Worm (Caenorhabditis elegans) whole organism, L1 larva: ENCODE measurements around the gene fbxa-141.
"Not testable (repeated sequence)": the region's sequence is repeated elsewhere in the genome, so short reads cannot be mapped to it uniquely, and the experiment has no call there.

Experiments used
- C16A3.4 ChIP-seq: fragments of 150-350 bp; optimal IDR thresholded peaks from 2 replicates; lab custom pipeline; 2014; ENCODE audit warnings: missing biosample characterization, missing genetic modification characterization
- aha-1 ChIP-seq: fragments of 150-350 bp; optimal IDR thresholded peaks from 2 replicates; lab custom pipeline; 2014; ENCODE audit warnings: missing biosample characterization, missing genetic modification characterization
- alr-1 ChIP-seq: fragments of 200-800 bp; sonication (Bioruptor generic); optimal IDR thresholded peaks from 2 replicates; lab custom pipeline; 2018; ENCODE audit warnings: borderline replicate concordance, mild to moderate bottlenecking, missing genetic modification characterization, missing compliant biosample characterization
- aly-2 ChIP-seq: fragments of 150-350 bp; optimal IDR thresholded peaks from 2 replicates; lab custom pipeline; 2014; ENCODE audit warnings: missing biosample characterization, missing genetic modification characterization
- blmp-1 ChIP-seq: fragments of 150-350 bp; optimal IDR thresholded peaks from 2 replicates; lab custom pipeline; 2014; ENCODE audit warnings: missing biosample characterization, missing genetic modification characterization
- ceh-8 ChIP-seq: fragments of 200-800 bp; sonication (Bioruptor generic); optimal IDR thresholded peaks from 2 replicates; lab custom pipeline; 2018; ENCODE audit warnings: mild to moderate bottlenecking, missing genetic modification characterization, moderate library complexity, missing compliant biosample characterization
- ces-1 ChIP-seq: fragments of 150-350 bp; optimal IDR thresholded peaks from 2 replicates; lab custom pipeline; 2014; ENCODE audit warnings: missing biosample characterization, missing genetic modification reagents, missing genetic modification characterization
- dsc-1 ChIP-seq: sonication (generic microtip); optimal IDR thresholded peaks from 2 replicates; lab custom pipeline; 2016; ENCODE audit warnings: mild to moderate bottlenecking, missing genetic modification characterization, missing compliant biosample characterization
- efl-1 ChIP-seq, 4 experiments: fragments of 150-350 bp; optimal IDR thresholded peaks in 3 of 4; peaks in 1 of 4; 1 replicate in 1 of 4; 2 replicates in 3 of 4; lab custom pipeline; 2014; ENCODE audit warnings: missing biosample characterization in 2 of 4, missing genetic modification characterization in 2 of 4, missing genetic modification reagents in 2 of 4
- efl-3 ChIP-seq: fragments of 200-800 bp; sonication (Bioruptor generic); optimal IDR thresholded peaks from 2 replicates; lab custom pipeline; 2018; ENCODE audit warnings: mild to moderate bottlenecking, missing genetic modification characterization, missing compliant biosample characterization
- egl-27 ChIP-seq, 2 experiments: fragments of 150-350 bp in 1 of 2; sonication (generic microtip); optimal IDR thresholded peaks; 3 replicates each; lab custom pipeline; 2017 to 2018; ENCODE audit warnings: missing biosample characterization in 2 of 2, missing genetic modification characterization in 2 of 2, missing genetic modification reagents in 2 of 2
- elt-2 ChIP-seq: sonication (generic microtip); optimal IDR thresholded peaks from 2 replicates; lab custom pipeline; 2016; ENCODE audit warnings: missing genetic modification characterization, mild to moderate bottlenecking, inconsistent platforms, missing compliant biosample characterization, missing genetic modification reagents
- elt-3 ChIP-seq, 6 experiments: fragments of 150-350 bp in 1 of 6; sonication (generic microtip); optimal IDR thresholded peaks; 2 replicates each; lab custom pipeline; 2017 to 2018; ENCODE audit warnings: missing biosample characterization in 6 of 6, missing genetic modification characterization in 6 of 6, inconsistent platforms in 1 of 6
- ets-5 ChIP-seq: fragments of 200-800 bp; sonication (Bioruptor generic); IDR thresholded peaks from 2 replicates; pipeline ENCODE4 v1.3.6; 2022; ENCODE audit warnings: missing genetic modification characterization, missing compliant biosample characterization
- fkh-10 ChIP-seq: sonication (generic microtip); optimal IDR thresholded peaks from 2 replicates; lab custom pipeline; 2017; ENCODE audit warnings: missing biosample characterization, missing genetic modification reagents, missing genetic modification characterization
- fkh-8 ChIP-seq: sonication (generic microtip); optimal IDR thresholded peaks from 2 replicates; lab custom pipeline; 2016; ENCODE audit warnings: mild to moderate bottlenecking, missing genetic modification characterization, missing compliant biosample characterization
- hlh-4 ChIP-seq: sonication (generic microtip); optimal IDR thresholded peaks from 2 replicates; lab custom pipeline; 2016; ENCODE audit warnings: mild to moderate bottlenecking, missing genetic modification characterization, missing compliant biosample characterization
- hpl-2 ChIP-seq: fragments of 150-350 bp; optimal IDR thresholded peaks from 2 replicates; lab custom pipeline; 2014; ENCODE audit warnings: missing biosample characterization, missing genetic modification reagents, missing genetic modification characterization
- irx-1 ChIP-seq: sonication (generic microtip); optimal IDR thresholded peaks from 2 replicates; lab custom pipeline; 2016; ENCODE audit warnings: missing genetic modification characterization, missing compliant biosample characterization
- jun-1 ChIP-seq: fragments of 150-350 bp; optimal IDR thresholded peaks from 2 replicates; lab custom pipeline; 2014; ENCODE audit warnings: missing biosample characterization, missing genetic modification reagents, missing genetic modification characterization
- lin-15B ChIP-seq: fragments of 150-350 bp; sonication (generic microtip); optimal IDR thresholded peaks from 3 replicates; lab custom pipeline; 2014; ENCODE audit warnings: missing biosample characterization, missing genetic modification characterization
- lin-35 ChIP-seq, 2 experiments: fragments of 150-350 bp; optimal IDR thresholded peaks; 2 replicates each; lab custom pipeline; 2014; ENCODE audit warnings: missing biosample characterization in 2 of 2, missing genetic modification characterization in 2 of 2, missing genetic modification reagents in 2 of 2
- lin-39 ChIP-seq: fragments of 150-350 bp; optimal IDR thresholded peaks from 2 replicates; lab custom pipeline; 2014; ENCODE audit warnings: missing biosample characterization, missing genetic modification reagents, missing genetic modification characterization
- lir-3 ChIP-seq: sonication (generic microtip); optimal IDR thresholded peaks from 2 replicates; lab custom pipeline; 2016; ENCODE audit warnings: mild to moderate bottlenecking, missing genetic modification characterization, moderate library complexity, missing compliant biosample characterization; ENCODE audit not compliant: poor library complexity
- lsy-2 ChIP-seq, 2 experiments: fragments of 150-350 bp; optimal IDR thresholded peaks; 2 replicates each; lab custom pipeline; 2014; ENCODE audit warnings: missing biosample characterization in 2 of 2, missing genetic modification characterization in 2 of 2
- mab-9 ChIP-seq: fragments of 200-800 bp; sonication (Bioruptor generic); IDR thresholded peaks from 2 replicates; pipeline ENCODE4 v1.3.6; 2022; ENCODE audit warnings: missing genetic modification reagents, missing genetic modification characterization, missing compliant biosample characterization
- mdl-1 ChIP-seq, 2 experiments: fragments of 150-350 bp; optimal IDR thresholded peaks; 2 replicates each; lab custom pipeline; 2014 to 2017; ENCODE audit warnings: missing biosample characterization in 2 of 2, missing genetic modification characterization in 2 of 2, inconsistent platforms in 1 of 2
- mef-2 ChIP-seq: fragments of 150-350 bp; optimal IDR thresholded peaks from 2 replicates; lab custom pipeline; 2014; ENCODE audit warnings: missing biosample characterization, missing genetic modification characterization
- nhr-20 ChIP-seq: sonication (generic microtip); optimal IDR thresholded peaks from 2 replicates; lab custom pipeline; 2016; ENCODE audit warnings: mild to moderate bottlenecking, missing genetic modification characterization, missing compliant biosample characterization
- nhr-237 ChIP-seq: fragments of 150-350 bp; optimal IDR thresholded peaks from 2 replicates; lab custom pipeline; 2014; ENCODE audit warnings: missing biosample characterization, missing genetic modification characterization
- nhr-76 ChIP-seq: sonication (generic microtip); optimal IDR thresholded peaks from 2 replicates; lab custom pipeline; 2017; ENCODE audit warnings: missing biosample characterization, missing genetic modification characterization
- nhr-84 ChIP-seq: sonication (generic microtip); optimal IDR thresholded peaks from 2 replicates; lab custom pipeline; 2017; ENCODE audit warnings: missing biosample characterization, missing genetic modification characterization
- nhr-85 ChIP-seq: sonication (generic microtip); peaks from one replicate; lab custom pipeline; 2016; ENCODE audit warnings: missing genetic modification characterization, inconsistent platforms, missing compliant biosample characterization
- nhr-90 ChIP-seq: sonication (generic microtip); optimal IDR thresholded peaks from 2 replicates; lab custom pipeline; 2016; ENCODE audit warnings: mild to moderate bottlenecking, missing genetic modification characterization, missing compliant biosample characterization; ENCODE audit not compliant: poor library complexity
- pax-3 ChIP-seq: fragments of 200-800 bp; sonication (Bioruptor generic); optimal IDR thresholded peaks from 2 replicates; lab custom pipeline; 2018; ENCODE audit warnings: mild to moderate bottlenecking, missing genetic modification characterization, moderate library complexity, missing compliant biosample characterization
- rnt-1 ChIP-seq: sonication (generic microtip); optimal IDR thresholded peaks from 2 replicates; lab custom pipeline; 2016; ENCODE audit warnings: mild to moderate bottlenecking, missing genetic modification characterization, moderate library complexity, missing compliant biosample characterization
- snpc-4 ChIP-seq: fragments of 150-350 bp; optimal IDR thresholded peaks from 2 replicates; lab custom pipeline; 2014; ENCODE audit warnings: missing biosample characterization, missing genetic modification characterization
- sup-37 ChIP-seq: fragments of 200-800 bp; sonication (Bioruptor generic); optimal IDR thresholded peaks from 2 replicates; lab custom pipeline; 2018; ENCODE audit warnings: mild to moderate bottlenecking, missing genetic modification characterization, missing compliant biosample characterization
- tbx-2 ChIP-seq: sonication (generic microtip); optimal IDR thresholded peaks from 2 replicates; lab custom pipeline; 2016; ENCODE audit warnings: missing genetic modification characterization, missing compliant biosample characterization
- unc-98 ChIP-seq: fragments of 200-800 bp; sonication (Bioruptor generic); IDR thresholded peaks from 2 replicates; pipeline ENCODE4 v1.3.6; 2022; ENCODE audit warnings: missing genetic modification characterization, missing compliant biosample characterization
- zag-1 ChIP-seq: fragments of 150-350 bp; optimal IDR thresholded peaks from 2 replicates; lab custom pipeline; 2014; ENCODE audit warnings: missing biosample characterization, missing genetic modification characterization
- ztf-4 ChIP-seq: fragments of 150-350 bp; optimal IDR thresholded peaks from 2 replicates; lab custom pipeline; 2014; ENCODE audit warnings: missing biosample characterization, missing genetic modification characterization

fbxa-141 gene

ce11 chrX:14530107-14530506 lies 17.4 kb upstream of the fbxa-141 start, which contains the start of gene nspc-20:
nspc-20 (minus strand) TSS chrX:14530207.
- no peak for TF ChIP-seq nhr-20 (tag; lab: Kevin White, UChicago)
- no peak for TF ChIP-seq nhr-237 (tag; lab: Kevin White, UChicago)
- no peak for TF ChIP-seq hpl-2 (GFP tag; lab: Kevin White, UChicago)
- no peak for TF ChIP-seq tbx-2 (tag; lab: Kevin White, UChicago)
- TF ChIP-seq fkh-10: no peak
- TF ChIP-seq unc-98 (GFP tag; lab: Robert Waterston, UW): no peak
- TF ChIP-seq lin-39 (tag; lab: Kevin White, UChicago): no peak
- TF ChIP-seq alr-1 (tag; lab: Kevin White, UChicago): no peak
- TF ChIP-seq rnt-1 (tag; lab: Kevin White, UChicago): no peak
- TF ChIP-seq hlh-4 (tag; lab: Kevin White, UChicago): no peak
- no peak for TF ChIP-seq zag-1 (tag; lab: Kevin White, UChicago)
- no peak for TF ChIP-seq elt-3 (tag; optimal IDR thresholded peaks at IDR 0.05; lab: Kevin White, UChicago)
- TF ChIP-seq C16A3.4 (tag; lab: Kevin White, UChicago): no peak
- TF ChIP-seq efl-3: no peak
- TF ChIP-seq ceh-8 (GFP tag; lab: Kevin White, UChicago): no peak
- TF ChIP-seq elt-2 (tag; lab: Kevin White, UChicago): no peak
- TF ChIP-seq ets-5 (GFP tag; lab: Robert Waterston, UW): no peak
- TF ChIP-seq lin-35 (GFP tag; optimal IDR thresholded peaks at IDR 0.05; lab: Kevin White, UChicago): no peak
- no peak for TF ChIP-seq jun-1 (tag; lab: Kevin White, UChicago)

DNA sequence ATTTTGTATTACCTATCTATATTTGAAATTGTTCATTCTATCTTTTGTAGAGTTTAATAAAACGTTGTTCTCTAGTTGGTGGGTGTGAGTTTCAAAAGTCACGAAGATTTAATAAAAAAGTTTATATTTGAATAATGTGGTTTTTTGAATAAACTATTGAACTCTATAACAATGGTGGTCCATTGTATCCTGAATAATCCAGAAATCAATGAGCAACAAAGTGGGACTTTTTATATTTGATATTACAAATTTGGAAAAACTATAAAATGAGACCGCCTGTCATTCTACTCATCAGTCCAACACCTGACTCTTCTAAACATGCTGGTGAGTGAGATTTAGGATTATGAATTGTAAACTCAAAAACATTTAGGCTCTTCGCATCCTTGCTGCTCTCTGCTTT lies 15.7 kb upstream of the fbxa-141 start, which contains the start of gene nspc-19:
Gene nspc-19 (plus strand): TSS at position 301 of the 400 bp plus-strand sequence.
- TF ChIP-seq lsy-2 (tag; optimal IDR thresholded peaks at IDR 0.05; lab: Kevin White, UChicago); egl-27 (tag; optimal IDR thresholded peaks at IDR 0.05; lab: Kevin White, UChicago); snpc-4 (tag; lab: Kevin White, UChicago): not testable (repeated sequence)

DNA sequence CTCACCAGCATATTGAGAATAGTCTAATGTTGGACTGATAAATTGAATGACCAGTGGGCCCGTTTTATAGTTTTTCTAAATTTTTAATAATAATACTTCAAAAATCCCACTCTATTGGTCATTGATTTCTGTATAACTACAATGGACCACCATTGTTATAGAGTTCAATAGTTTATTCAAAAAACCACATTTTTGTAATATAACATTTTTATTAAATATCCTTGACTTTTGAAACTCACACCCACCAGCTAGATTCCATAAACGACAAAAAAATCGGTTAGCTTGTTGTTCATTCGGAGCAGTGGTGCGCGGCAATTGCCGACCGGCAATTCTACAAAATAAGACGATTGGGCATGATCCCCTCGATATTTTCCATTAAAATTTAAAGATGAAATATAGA lies 14.8 kb upstream of the fbxa-141 start, which contains the start of gene nspc-18:
Gene nspc-18 (minus strand): TSS at position 101 of the 400 bp plus-strand sequence.
- no peak for TF ChIP-seq irx-1
- TF ChIP-seq efl-1 (optimal IDR thresholded peaks at IDR 0.05; lab: Kevin White, UChicago): no peak
- TF ChIP-seq efl-1 (GFP tag; optimal IDR thresholded peaks at IDR 0.05 in 1 of 2; lab: Kevin White, UChicago): peak in 1 of 2 experiments; percentile 1
- TF ChIP-seq blmp-1: no peak
- no peak for TF ChIP-seq lir-3 (tag; lab: Kevin White, UChicago)
- no peak for TF ChIP-seq nhr-85 (tag; lab: Kevin White, UChicago)

- TF ChIP-seq mdl-1 (tag; optimal IDR thresholded peaks at IDR 0.05; lab: Kevin White, UChicago): peak in 1 of 2 experiments; percentile 95
- TF ChIP-seq mab-9 (GFP tag; lab: Robert Waterston, UW): peak; percentile 97
- peak; percentile 95 for TF ChIP-seq ces-1 (GFP tag; lab: Kevin White, UChicago)
- peak; percentile 94 for TF ChIP-seq pax-3 (tag; lab: Kevin White, UChicago)
- peak; percentile 96 for TF ChIP-seq fkh-8 (tag; lab: Kevin White, UChicago)
- TF ChIP-seq lir-3 (tag; lab: Kevin White, UChicago): peak; percentile 91
- TF ChIP-seq sup-37 (GFP tag; lab: Kevin White, UChicago): peak; percentile 93
- TF ChIP-seq mef-2: peak; percentile 90
- peak; percentile 99 for TF ChIP-seq C16A3.4 (tag; lab: Kevin White, UChicago)
- TF ChIP-seq nhr-90 (tag; lab: Kevin White, UChicago): peak; percentile 100
- TF ChIP-seq jun-1 (tag; lab: Kevin White, UChicago): peak; percentile 100
- peak; percentile 100 for TF ChIP-seq dsc-1 (tag; lab: Kevin White, UChicago)
- TF ChIP-seq ztf-4 (tag; lab: Kevin White, UChicago): peak; percentile 99
- peak; percentile 95 for TF ChIP-seq aly-2 (tag; lab: Kevin White, UChicago)
- no peak for TF ChIP-seq ets-5 (GFP tag; lab: Robert Waterston, UW)
- TF ChIP-seq hpl-2 (GFP tag; lab: Kevin White, UChicago): peak; percentile 97
- TF ChIP-seq nhr-76 (tag; lab: Kevin White, UChicago): peak; percentile 90
- TF ChIP-seq nhr-237 (tag; lab: Kevin White, UChicago): peak; percentile 99
- no peak for TF ChIP-seq nhr-84 (tag; lab: Kevin White, UChicago)
- TF ChIP-seq lin-15B (tag; lab: Kevin White, UChicago): peak; percentile 34
- TF ChIP-seq nhr-20 (tag; lab: Kevin White, UChicago): peak; percentile 98
- peak; percentile 99 for TF ChIP-seq rnt-1 (tag; lab: Kevin White, UChicago)
- TF ChIP-seq aha-1: peak; percentile 94
These were observed 12.9 kb upstream of the fbxa-141 start for ce11 chrX:14525325-14526305.
